Fruit fly (Drosophila melanogaster): ENCODE measurements around the gene tbc.

tbc gene

dm6 chrX:20501040-20501609, 52.0 kb downstream of the tbc start (continued):
- peak; percentile 87 to 96 for TF ChIP-seq foxo (GFP tag; optimal IDR thresholded peaks at IDR 0.05)
- peak; percentile 87 for TF ChIP-seq tai (GFP tag; optimal IDR thresholded peaks at IDR 0.05)
- TF ChIP-seq Dfd (GFP tag; optimal IDR thresholded peaks at IDR 0.05) = no peak
- no peak for TF ChIP-seq pan (optimal IDR thresholded peaks at IDR 0.05)
- TF ChIP-seq dl (GFP tag; optimal IDR thresholded peaks at IDR 0.05; ENCODE audit: insufficient read depth in 1 of 2, partially characterized antibody in 2 of 2) = no peak
- peak; percentile 48 for TF ChIP-seq sage (GFP tag; optimal IDR thresholded peaks at IDR 0.05)
- TF ChIP-seq jim (GFP tag; optimal IDR thresholded peaks at IDR 0.05) = peak; percentile 37

- no peak for TF ChIP-seq ey (GFP tag; optimal IDR thresholded peaks at IDR 0.05)
- no peak for TF ChIP-seq Jra (GFP tag; optimal IDR thresholded peaks at IDR 0.05)
- no peak for TF ChIP-seq dmrt93B (GFP tag; optimal IDR thresholded peaks at IDR 0.05)
- TF ChIP-seq psq (GFP tag; optimal IDR thresholded peaks at IDR 0.05) = no peak
- TF ChIP-seq Dif (GFP tag; optimal IDR thresholded peaks at IDR 0.05; ENCODE audit: partially characterized antibody) = no peak
- no peak for TF ChIP-seq Hr83 (GFP tag; optimal IDR thresholded peaks at IDR 0.05; ENCODE audit: poor library complexity, severe bottlenecking)
- TF ChIP-seq sage (GFP tag; optimal IDR thresholded peaks at IDR 0.05) = no peak
- TF ChIP-seq CG9705 (GFP tag; optimal IDR thresholded peaks at IDR 0.05) = no peak
- no peak for TF ChIP-seq pan (optimal IDR thresholded peaks at IDR 0.05)
- TF ChIP-seq Mio (GFP tag; optimal IDR thresholded peaks at IDR 0.05) = no peak
- TF ChIP-seq brk (GFP tag; optimal IDR thresholded peaks at IDR 0.05) = no peak
- TF ChIP-seq Abd-B (GFP tag; optimal IDR thresholded peaks at IDR 0.05) = no peak
- TF ChIP-seq tai (GFP tag; optimal IDR thresholded peaks at IDR 0.05) = no peak
- no peak for TF ChIP-seq OdsH (GFP tag; optimal IDR thresholded peaks at IDR 0.05)
These were observed 52.5 kb downstream of the tbc start for dm6 chrX:20501640-20502039.

dm6 chrX:20502252-20502651, 53.1 kb downstream of the tbc start:
- TF ChIP-seq Abd-B (GFP tag; optimal IDR thresholded peaks at IDR 0.05) = no peak
- no peak for TF ChIP-seq sage (GFP tag; optimal IDR thresholded peaks at IDR 0.05)
- TF ChIP-seq HLH106 (tag; optimal IDR thresholded peaks at IDR 0.05) = no peak
- TF ChIP-seq usp (GFP tag; optimal IDR thresholded peaks at IDR 0.05) = no peak
- no peak for TF ChIP-seq rgr (GFP tag; optimal IDR thresholded peaks at IDR 0.05)
- no peak for TF ChIP-seq dsf (GFP tag; optimal IDR thresholded peaks at IDR 0.05; ENCODE audit: borderline replicate concordance)
- no peak for TF ChIP-seq Myc (optimal IDR thresholded peaks at IDR 0.05)
- TF ChIP-seq Mio (GFP tag; optimal IDR thresholded peaks at IDR 0.05) = no peak
- TF ChIP-seq tai (GFP tag; optimal IDR thresholded peaks at IDR 0.05) = no peak
- TF ChIP-seq pan (optimal IDR thresholded peaks at IDR 0.05) = no peak
- TF ChIP-seq N (GFP tag; optimal IDR thresholded peaks at IDR 0.05) = no peak
- TF ChIP-seq Dif (GFP tag; optimal IDR thresholded peaks at IDR 0.05; ENCODE audit: partially characterized antibody) = no peak
- no peak for TF ChIP-seq Hnf4 (GFP tag; optimal IDR thresholded peaks at IDR 0.05)
- TF ChIP-seq Vsx2 (GFP tag; optimal IDR thresholded peaks at IDR 0.05; ENCODE audit: partially characterized antibody) = no peak
- no peak for TF ChIP-seq Jra (GFP tag; optimal IDR thresholded peaks at IDR 0.05)

dm6 chrX:20502776-20503503, 53.8 kb downstream of the tbc start:
- TF ChIP-seq Jra (GFP tag; optimal IDR thresholded peaks at IDR 0.05) (no peak), OdsH (GFP tag; optimal IDR thresholded peaks at IDR 0.05) (peak; percentile 7), Vsx2 (GFP tag; optimal IDR thresholded peaks at IDR 0.05; ENCODE audit: partially characterized antibody) (no peak), fru (GFP tag; optimal IDR thresholded peaks at IDR 0.05) (peak; percentile 62), Hr83 (GFP tag; optimal IDR thresholded peaks at IDR 0.05; ENCODE audit: poor library complexity, severe bottlenecking) (no peak), usp (GFP tag; optimal IDR thresholded peaks at IDR 0.05) (no peak), GATAd (GFP tag; optimal IDR thresholded peaks at IDR 0.05) (no peak), Sp1 (GFP tag; optimal IDR thresholded peaks at IDR 0.05) (peak; percentile 41), rgr (GFP tag; optimal IDR thresholded peaks at IDR 0.05) (no peak), tai (GFP tag; optimal IDR thresholded peaks at IDR 0.05) (no peak), Rel (GFP tag; optimal IDR thresholded peaks at IDR 0.05) (no peak), Rel (tag; optimal IDR thresholded peaks at IDR 0.05) (peak; percentile 29), CG32264 (GFP tag; optimal IDR thresholded peaks at IDR 0.05) (no peak), ey (GFP tag; optimal IDR thresholded peaks at IDR 0.05) (peak; percentile 57), h (GFP tag; optimal IDR thresholded peaks at IDR 0.05) (peak; percentile 74), psq (GFP tag; optimal IDR thresholded peaks at IDR 0.05) (peak; percentile 46), Hnf4 (GFP tag; optimal IDR thresholded peaks at IDR 0.05) (peak; percentile 32), dmrt93B (GFP tag; optimal IDR thresholded peaks at IDR 0.05) (peak; percentile 55), brk (GFP tag; optimal IDR thresholded peaks at IDR 0.05) (no peak), Hr78 (GFP tag; optimal IDR thresholded peaks at IDR 0.05) (no peak), foxo (GFP tag; optimal IDR thresholded peaks at IDR 0.05) (peak in 1 of 2 experiments; percentile 38), sage (GFP tag; optimal IDR thresholded peaks at IDR 0.05) (peak; percentile 7), HLH106 (tag; optimal IDR thresholded peaks at IDR 0.05) (peak; percentile 66), br (GFP tag; optimal IDR thresholded peaks at IDR 0.05) (peak; percentile 47)

Measured in whole organism, wandering third instar larva.